Fruit fly (Drosophila melanogaster) whole organism: ENCODE results near the gene CG42340.

ENCODE experiments used
- CG8478 ChIP-seq: fragments of >200 bp; optimal IDR thresholded peaks from 2 replicates; lab custom pipeline; 2018; ENCODE audit warnings: inconsistent platforms
- pan ChIP-seq: fragments of >200 bp; optimal IDR thresholded peaks from 2 replicates; lab custom pipeline; 2017
- psq ChIP-seq: fragments of >200 bp; optimal IDR thresholded peaks from 2 replicates; lab custom pipeline; 2017
- usp ChIP-seq: fragments of >200 bp; optimal IDR thresholded peaks from 2 replicates; lab custom pipeline; 2017; ENCODE audit warnings: missing biosample characterization, missing genetic modification characterization, mixed read lengths

- TF ChIP-seq pan (no peak), psq (no peak), usp (GFP tag; lab: Kevin White, UChicago) (no peak), CG8478 (no peak)
Observed at dm6 chrX:6545862-6546270, 21.7 kb upstream of the CG42340 start.
